Worm (Caenorhabditis elegans) whole organism, L3 larva: ENCODE data around the gene srh-72.

Experiments used
- nhr-43 ChIP-seq: sonication (generic microtip); optimal IDR thresholded peaks from 2 replicates; lab custom pipeline; 2016; ENCODE audit warnings: mild to moderate bottlenecking, missing genetic modification characterization, missing compliant biosample characterization; ENCODE audit not compliant: poor library complexity, severe bottlenecking
- nhr-77 ChIP-seq: fragments of 150-350 bp; optimal IDR thresholded peaks from 2 replicates; lab custom pipeline; 2014; ENCODE audit warnings: missing biosample characterization, missing genetic modification characterization

ce11 chrII:1606079-1606478 is 34.3 kb downstream of the srh-72 start, which contains the start of gene bath-33:
- TF ChIP-seq nhr-43 (tag; lab: Kevin White, UChicago) (no peak), nhr-77 (tag; lab: Kevin White, UChicago) (no peak)
